Fruit fly (Drosophila melanogaster) whole organism, pupa: Measurements from ENCODE around the gene dnk.

ENCODE experiments used
- CG10348 ChIP-seq: fragments of 200-800 bp; sonication (Bioruptor generic); IDR thresholded peaks from 2 replicates; pipeline ENCODE4 v1.3.6; 2022; ENCODE audit warnings: missing biosample characterization, missing genetic modification characterization
- CG12605 ChIP-seq: fragments of 200-800 bp; sonication (Bioruptor generic); IDR thresholded peaks from 2 replicates; pipeline ENCODE4 v1.3.6; 2022; ENCODE audit warnings: missing biosample characterization, missing genetic modification characterization
- CG13204 ChIP-seq: fragments of 200-800 bp; sonication (Bioruptor generic); optimal IDR thresholded peaks from 2 replicates; lab custom pipeline; 2018; ENCODE audit warnings: missing biosample characterization, mild to moderate bottlenecking, missing genetic modification characterization, moderate library complexity
- CG14655 ChIP-seq: fragments of 200-800 bp; sonication (Bioruptor generic); optimal IDR thresholded peaks from 3 replicates; lab custom pipeline; 2017; ENCODE audit warnings: mild to moderate bottlenecking, missing biosample characterization, missing genetic modification reagents, missing genetic modification characterization
- CG15710 ChIP-seq: fragments of 200-800 bp; sonication (Bioruptor generic); optimal IDR thresholded peaks from 2 replicates; lab custom pipeline; 2018; ENCODE audit warnings: missing biosample characterization, mild to moderate bottlenecking, missing genetic modification characterization, moderate library complexity
- CG17806 ChIP-seq: fragments of 200-800 bp; sonication (Bioruptor generic); optimal IDR thresholded peaks from 2 replicates; lab custom pipeline; 2018; ENCODE audit warnings: missing biosample characterization, mild to moderate bottlenecking, missing genetic modification characterization, moderate library complexity
- CG8159 ChIP-seq: fragments of 200-800 bp; sonication (Bioruptor generic); optimal IDR thresholded peaks from 3 replicates; lab custom pipeline; 2018; ENCODE audit warnings: missing biosample characterization, mild to moderate bottlenecking, missing genetic modification characterization, moderate library complexity
- D1 ChIP-seq: fragments of 200-800 bp; sonication (Bioruptor generic); optimal IDR thresholded peaks from 2 replicates; lab custom pipeline; 2018; ENCODE audit warnings: missing biosample characterization, mild to moderate bottlenecking, missing genetic modification characterization, moderate library complexity
- EcR ChIP-seq: fragments of 200-800 bp; sonication (Bioruptor generic); optimal IDR thresholded peaks from 3 replicates; lab custom pipeline; 2019; ENCODE audit warnings: missing biosample characterization, missing genetic modification characterization, mild to moderate bottlenecking, moderate library complexity, missing genetic modification reagents
- Ets98B ChIP-seq: fragments of 200-800 bp; sonication (Bioruptor generic); IDR thresholded peaks from 2 replicates; pipeline ENCODE4 v1.3.6; 2022; ENCODE audit warnings: missing biosample characterization, missing genetic modification characterization
- Pif1A ChIP-seq: fragments of 200-800 bp; sonication (Bioruptor generic); optimal IDR thresholded peaks from 3 replicates; lab custom pipeline; 2016; ENCODE audit warnings: missing biosample characterization, missing genetic modification characterization
- fd96Ca ChIP-seq: fragments of 200-800 bp; sonication (Bioruptor generic); IDR thresholded peaks from 3 replicates; pipeline ENCODE4 v1.3.6; 2022; ENCODE audit warnings: missing biosample characterization, missing genetic modification characterization
- gl ChIP-seq: fragments of 200-800 bp; sonication (Bioruptor generic); optimal IDR thresholded peaks from 2 replicates; lab custom pipeline; 2018; ENCODE audit warnings: missing biosample characterization, mild to moderate bottlenecking, missing genetic modification characterization
- rn ChIP-seq: fragments of 200-800 bp; sonication (Bioruptor generic); IDR thresholded peaks from 2 replicates; pipeline ENCODE4 v1.3.6; 2022; ENCODE audit warnings: missing biosample characterization, missing genetic modification characterization

dm6 chr3R:18989819-18990137, 9.0 kb downstream of the dnk start:
- TF ChIP-seq CG10348 (GFP tag; lab: Robert Waterston, UW) (no peak), CG12605 (no peak), CG17806 (no peak), EcR (GFP tag; lab: Kevin White, UChicago) (no peak), Ets98B (GFP tag; lab: Robert Waterston, UW) (no peak), CG8159 (tag; lab: Kevin White, UChicago) (no peak), fd96Ca (no peak), gl (tag; lab: Kevin White, UChicago) (no peak), CG14655 (GFP tag; lab: Kevin White, UChicago) (no peak), Pif1A (GFP tag; lab: Kevin White, UChicago) (no peak), D1 (tag; lab: Kevin White, UChicago) (no peak), CG15710 (no peak), rn (GFP tag; lab: Robert Waterston, UW) (no peak), CG13204 (GFP tag; lab: Kevin White, UChicago) (no peak)
